Worm (Caenorhabditis elegans): Measurements from ENCODE around the gene acdh-11.

ce11 chrIII:10524823-10525222 is 41.2 kb upstream of the acdh-11 start:
- TF ChIP-seq ceh-13 (GFP tag; optimal IDR thresholded peaks at IDR 0.05), result no peak
- TF ChIP-seq F13C5.2 (tag; optimal IDR thresholded peaks at IDR 0.05), result no peak
- TF ChIP-seq sea-1 (GFP tag; conservative IDR thresholded peaks at IDR 0.05), result no peak
- TF ChIP-seq flt-1 (GFP tag; IDR thresholded peaks at IDR 0.05), result no peak

All from whole organism, early embryonic.